Fruit fly (Drosophila melanogaster) whole organism, embryonic: Measurements from ENCODE around the gene Cdk5alpha.

Source experiments
- Atf-2 ChIP-seq: fragments of 200-800 bp; sonication (Bioruptor generic); optimal IDR thresholded peaks from 2 replicates; lab custom pipeline; 2016; ENCODE audit warnings: missing biosample characterization, missing genetic modification characterization
- CG10431 ChIP-seq: fragments of 200-800 bp; sonication (Bioruptor generic); optimal IDR thresholded peaks from 3 replicates; lab custom pipeline; 2018; ENCODE audit warnings: missing biosample characterization, mild to moderate bottlenecking, missing genetic modification characterization
- CG10565 ChIP-seq: fragments of 200-800 bp; sonication (Bioruptor generic); optimal IDR thresholded peaks from 3 replicates; lab custom pipeline; 2016; ENCODE audit warnings: missing biosample characterization, mild to moderate bottlenecking, missing genetic modification characterization
- CG11085 ChIP-seq: fragments of 200-800 bp; sonication (Bioruptor generic); IDR thresholded peaks from 2 replicates; pipeline ENCODE4 v1.3.6; 2022; ENCODE audit warnings: missing biosample characterization, missing genetic modification characterization
- CG11398 ChIP-seq: fragments of 200-800 bp; sonication (Bioruptor generic); optimal IDR thresholded peaks from 2 replicates; lab custom pipeline; 2016; ENCODE audit warnings: missing biosample characterization, missing genetic modification characterization
- CG11456 ChIP-seq: fragments of 200-800 bp; sonication (Bioruptor generic); IDR thresholded peaks from 3 replicates; pipeline ENCODE4 v1.3.6; 2022; ENCODE audit warnings: missing biosample characterization, missing genetic modification characterization
- CG12299 ChIP-seq: fragments of 200-800 bp; sonication (Bioruptor generic); optimal IDR thresholded peaks from 2 replicates; lab custom pipeline; 2018; ENCODE audit warnings: missing biosample characterization, mild to moderate bottlenecking, missing genetic modification characterization
- CG12659 ChIP-seq: fragments of 200-800 bp; sonication (Bioruptor generic); optimal IDR thresholded peaks from 3 replicates; lab custom pipeline; 2017; ENCODE audit warnings: mild to moderate bottlenecking, missing biosample characterization, missing genetic modification reagents, missing genetic modification characterization
- CG12769 ChIP-seq: fragments of 200-800 bp; sonication (Bioruptor generic); optimal IDR thresholded peaks from 2 replicates; lab custom pipeline; 2019; ENCODE audit warnings: missing biosample characterization, mild to moderate bottlenecking, missing genetic modification characterization, moderate library complexity
- CG12942 ChIP-seq: fragments of 200-800 bp; sonication (Bioruptor generic); optimal IDR thresholded peaks from 3 replicates; lab custom pipeline; 2016; ENCODE audit warnings: missing biosample characterization, missing genetic modification characterization
- CG15269 ChIP-seq: fragments of 200-800 bp; sonication (Bioruptor generic); optimal IDR thresholded peaks from 2 replicates; lab custom pipeline; 2018; ENCODE audit warnings: missing biosample characterization, mild to moderate bottlenecking, missing genetic modification characterization, moderate library complexity
- CG1603 ChIP-seq: fragments of 200-800 bp; sonication (Bioruptor generic); optimal IDR thresholded peaks from 2 replicates; lab custom pipeline; 2019; ENCODE audit warnings: missing biosample characterization, mild to moderate bottlenecking, missing genetic modification characterization, moderate library complexity
- CG16779 ChIP-seq: fragments of 200-800 bp; sonication (Bioruptor generic); IDR thresholded peaks from 2 replicates; pipeline ENCODE4 v1.3.6; 2022; ENCODE audit warnings: missing biosample characterization, missing genetic modification characterization
- CG17829 ChIP-seq: fragments of 200-800 bp; optimal IDR thresholded peaks from 2 replicates; lab custom pipeline; 2019; ENCODE audit warnings: missing biosample characterization, mild to moderate bottlenecking, missing genetic modification characterization, moderate library complexity
- CG2712 ChIP-seq: fragments of 200-800 bp; optimal IDR thresholded peaks from 3 replicates; lab custom pipeline; 2019; ENCODE audit warnings: missing biosample characterization, mild to moderate bottlenecking, missing genetic modification characterization, moderate library complexity
- CG31224 ChIP-seq: fragments of 200-800 bp; sonication (Bioruptor generic); IDR thresholded peaks from 2 replicates; pipeline ENCODE4 v1.3.6; 2022; ENCODE audit warnings: missing biosample characterization, missing genetic modification characterization
- CG31441 ChIP-seq: fragments of 200-800 bp; sonication (Bioruptor generic); IDR thresholded peaks from 2 replicates; pipeline ENCODE4 v1.3.6; 2022; ENCODE audit warnings: missing biosample characterization, missing genetic modification characterization
- CG32767 ChIP-seq: fragments of 200-800 bp; sonication (Bioruptor generic); IDR thresholded peaks from 2 replicates; pipeline ENCODE4 v1.3.6; 2022; ENCODE audit warnings: missing biosample characterization, missing genetic modification characterization
- CG4424 ChIP-seq: fragments of 200-800 bp; sonication (Bioruptor generic); optimal IDR thresholded peaks from 3 replicates; lab custom pipeline; 2016; ENCODE audit warnings: missing biosample characterization, missing genetic modification characterization
- CG5180 ChIP-seq: fragments of 200-800 bp; sonication (Bioruptor generic); optimal IDR thresholded peaks from 3 replicates; lab custom pipeline; 2017; ENCODE audit warnings: missing biosample characterization, missing genetic modification characterization, mild to moderate bottlenecking, moderate library complexity, missing genetic modification reagents
- CG6175 ChIP-seq: fragments of 200-800 bp; sonication (Bioruptor generic); IDR thresholded peaks from 3 replicates; pipeline ENCODE4 v1.3.6; 2022; ENCODE audit warnings: missing biosample characterization, missing genetic modification characterization
- CG6854 ChIP-seq: fragments of 200-800 bp; sonication (Bioruptor generic); optimal IDR thresholded peaks from 3 replicates; lab custom pipeline; 2017; ENCODE audit warnings: missing biosample characterization, mild to moderate bottlenecking, missing genetic modification characterization
- CG7745 ChIP-seq: fragments of 200-800 bp; sonication (Bioruptor generic); optimal IDR thresholded peaks from 2 replicates; lab custom pipeline; 2018; ENCODE audit warnings: missing biosample characterization, mild to moderate bottlenecking, missing genetic modification characterization, moderate library complexity
- CG8478 ChIP-seq: fragments of >200 bp; optimal IDR thresholded peaks from 2 replicates; lab custom pipeline; 2018
- CG9876 ChIP-seq: fragments of 200-800 bp; sonication (Bioruptor generic); optimal IDR thresholded peaks from 2 replicates; lab custom pipeline; 2016; ENCODE audit warnings: missing biosample characterization, missing genetic modification characterization
- D19B ChIP-seq: fragments of 200-800 bp; sonication (Bioruptor generic); optimal IDR thresholded peaks from 2 replicates; lab custom pipeline; 2017; ENCODE audit warnings: missing biosample characterization, mild to moderate bottlenecking, missing genetic modification characterization
- Fer2 ChIP-seq: fragments of 200-800 bp; sonication (Bioruptor generic); optimal IDR thresholded peaks from 2 replicates; lab custom pipeline; 2018; ENCODE audit warnings: missing biosample characterization, mild to moderate bottlenecking, missing genetic modification characterization, moderate library complexity
- HLH4C ChIP-seq: fragments of 200-800 bp; sonication (Bioruptor generic); IDR thresholded peaks from 3 replicates; pipeline ENCODE4 v1.3.6; 2022; ENCODE audit warnings: missing biosample characterization, missing genetic modification characterization; ENCODE audit not compliant: partially characterized antibody
- Hey ChIP-seq: fragments of 200-800 bp; sonication (Bioruptor generic); optimal IDR thresholded peaks from 3 replicates; lab custom pipeline; 2018; ENCODE audit warnings: missing biosample characterization, mild to moderate bottlenecking, missing genetic modification characterization
- Hmx ChIP-seq: fragments of 200-800 bp; sonication (Bioruptor generic); optimal IDR thresholded peaks from 2 replicates; lab custom pipeline; 2016; ENCODE audit warnings: missing biosample characterization, missing genetic modification characterization
- Hsf ChIP-seq: fragments of 200-800 bp; sonication (Bioruptor generic); optimal IDR thresholded peaks from 3 replicates; lab custom pipeline; 2016; ENCODE audit warnings: missing biosample characterization, missing genetic modification characterization
- NC2β ChIP-seq: fragments of 200-800 bp; sonication (Bioruptor generic); optimal IDR thresholded peaks from 2 replicates; lab custom pipeline; 2016; ENCODE audit warnings: missing biosample characterization, missing genetic modification characterization
- Oaz ChIP-seq: fragments of 200-800 bp; sonication (Bioruptor generic); IDR thresholded peaks from 2 replicates; pipeline ENCODE4 v1.3.6; 2022; ENCODE audit warnings: missing biosample characterization, missing genetic modification characterization
- Sin3A ChIP-seq: fragments of >200 bp; optimal IDR thresholded peaks from 2 replicates; lab custom pipeline; 2018
- Usf ChIP-seq: fragments of 200-800 bp; sonication (Bioruptor generic); optimal IDR thresholded peaks from 2 replicates; lab custom pipeline; 2017; ENCODE audit warnings: missing genotype, missing biosample characterization, missing genetic modification characterization
- bcd ChIP-seq: fragments of 200-800 bp; sonication (Bioruptor generic); optimal IDR thresholded peaks from 2 replicates; lab custom pipeline; 2017; ENCODE audit warnings: missing biosample characterization, mild to moderate bottlenecking, missing genetic modification characterization
- chn ChIP-seq: fragments of 200-800 bp; sonication (Bioruptor generic); optimal IDR thresholded peaks from 2 replicates; lab custom pipeline; 2016; ENCODE audit warnings: missing biosample characterization, missing genetic modification characterization
- danr ChIP-seq: fragments of 200-800 bp; sonication (Bioruptor generic); IDR thresholded peaks from 2 replicates; pipeline ENCODE4 v1.3.6; 2022; ENCODE audit warnings: missing biosample characterization, missing genetic modification characterization
- dpn ChIP-seq, 2 experiments: fragments of 200-800 bp; sonication (Bioruptor generic); optimal IDR thresholded peaks; 3 replicates each; lab custom pipeline; 2016; ENCODE audit warnings: missing biosample characterization in 2 of 2, missing genetic modification characterization in 2 of 2
- dysf ChIP-seq: fragments of 200-800 bp; sonication (Bioruptor generic); IDR thresholded peaks from 3 replicates; pipeline ENCODE4 v1.3.6; 2022; ENCODE audit warnings: missing biosample characterization, missing genetic modification characterization
- ems ChIP-seq: fragments of 200-800 bp; sonication (Bioruptor generic); optimal IDR thresholded peaks from 3 replicates; lab custom pipeline; 2016; ENCODE audit warnings: missing biosample characterization, missing genetic modification characterization
- fd64A ChIP-seq: fragments of 200-800 bp; sonication (Bioruptor generic); optimal IDR thresholded peaks from 3 replicates; lab custom pipeline; 2018; ENCODE audit warnings: missing biosample characterization, mild to moderate bottlenecking, missing genetic modification characterization
- jumu ChIP-seq: fragments of 200-800 bp; sonication (Bioruptor generic); optimal IDR thresholded peaks from 3 replicates; lab custom pipeline; 2016; ENCODE audit warnings: missing biosample characterization, missing genetic modification characterization
- lbe ChIP-seq: fragments of 200-800 bp; sonication (Bioruptor generic); optimal IDR thresholded peaks from 2 replicates; lab custom pipeline; 2016; ENCODE audit warnings: missing biosample characterization, mild to moderate bottlenecking, missing genetic modification characterization
- lmd ChIP-seq: fragments of 200-800 bp; sonication (Bioruptor generic); IDR thresholded peaks from 2 replicates; pipeline ENCODE4 v1.3.6; 2022; ENCODE audit warnings: missing biosample characterization, missing genetic modification characterization
- luna ChIP-seq: fragments of 200-800 bp; sonication (Bioruptor generic); optimal IDR thresholded peaks from 2 replicates; lab custom pipeline; 2016; ENCODE audit warnings: missing biosample characterization, missing genetic modification characterization
- sc ChIP-seq, 3 experiments: fragments of >200 bp in 2 of 3; fragments of 200-800 bp in 1 of 3; sonication (Bioruptor generic) in 1 of 3; optimal IDR thresholded peaks; 2 replicates in 2 of 3; 3 replicates in 1 of 3; lab custom pipeline; 2017; ENCODE audit warnings: mild to moderate bottlenecking in 1 of 3, missing biosample characterization in 1 of 3, missing genetic modification characterization in 1 of 3, missing genetic modification reagents in 1 of 3
- sima ChIP-seq: fragments of 200-800 bp; sonication (Bioruptor generic); optimal IDR thresholded peaks from 2 replicates; lab custom pipeline; 2016; ENCODE audit warnings: missing biosample characterization, missing genetic modification characterization
- sob ChIP-seq: fragments of 200-800 bp; sonication (Bioruptor generic); IDR thresholded peaks from 2 replicates; pipeline ENCODE4 v1.3.6; 2022; ENCODE audit warnings: missing biosample characterization, missing genetic modification characterization
- sr ChIP-seq: fragments of 200-800 bp; sonication (Bioruptor generic); IDR thresholded peaks from 3 replicates; pipeline ENCODE4 v1.3.6; 2022; ENCODE audit warnings: missing biosample characterization, missing genetic modification characterization
- trem ChIP-seq: fragments of 200-800 bp; optimal IDR thresholded peaks from 3 replicates; lab custom pipeline; 2019; ENCODE audit warnings: missing biosample characterization, mild to moderate bottlenecking, missing genetic modification characterization, moderate library complexity
- unpg ChIP-seq: fragments of 200-800 bp; sonication (Bioruptor generic); optimal IDR thresholded peaks from 3 replicates; lab custom pipeline; 2018; ENCODE audit warnings: missing biosample characterization, mild to moderate bottlenecking, missing genetic modification characterization, moderate library complexity
- zf30C ChIP-seq: fragments of 200-800 bp; sonication (Bioruptor generic); optimal IDR thresholded peaks from 3 replicates; lab custom pipeline; 2018; ENCODE audit warnings: missing biosample characterization, mild to moderate bottlenecking, missing genetic modification characterization

Cdk5alpha gene

DNA sequence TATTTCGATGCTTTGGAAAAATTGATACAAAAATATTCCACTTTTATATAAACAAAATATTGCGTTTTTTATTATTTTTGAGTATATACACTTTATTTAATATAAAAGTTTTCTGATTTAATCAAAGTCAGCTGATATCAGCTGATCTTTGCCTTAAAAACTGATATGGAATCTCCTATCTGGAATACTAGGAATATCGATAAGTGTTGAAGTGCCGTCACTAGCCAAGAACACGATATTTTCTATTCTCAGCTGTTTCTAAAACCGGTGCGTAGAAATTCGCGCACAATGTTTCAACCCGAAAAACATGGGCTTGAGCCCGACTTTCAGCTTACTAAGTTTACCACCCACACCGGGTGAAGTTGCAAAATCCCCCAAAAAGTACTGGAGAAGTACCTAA is 31.7 kb upstream of the Cdk5alpha start, which contains the start of gene Sps2 (continued):
- no peak for TF ChIP-seq CG5180
- TF ChIP-seq CG6175 = no peak
- TF ChIP-seq CG11456 (GFP tag; lab: Robert Waterston, UW) = no peak
- no peak for TF ChIP-seq lbe
- TF ChIP-seq zf30C = no peak
- no peak for TF ChIP-seq fd64A
- TF ChIP-seq Usf = no peak
- TF ChIP-seq sima (GFP tag; lab: Kevin White, UChicago) = no peak
- TF ChIP-seq CG7745 (tag; lab: Kevin White, UChicago) = no peak
- no peak for TF ChIP-seq luna (GFP tag; lab: Kevin White, UChicago)
- TF ChIP-seq unpg (GFP tag; lab: Kevin White, UChicago) = no peak
- TF ChIP-seq dysf = no peak
- TF ChIP-seq ems (GFP tag; lab: Kevin White, UChicago) = no peak
- TF ChIP-seq CG12769 = no peak
- TF ChIP-seq CG8478 (lab: Kevin White, UChicago) = no peak
- no peak for TF ChIP-seq Oaz
- TF ChIP-seq trem (tag; lab: Kevin White, UChicago) = peak; percentile 27
- no peak for TF ChIP-seq Hey
- no peak for TF ChIP-seq D19B (GFP tag; lab: Kevin White, UChicago)
- no peak for TF ChIP-seq CG11398
- no peak for TF ChIP-seq CG10431 (GFP tag; lab: Kevin White, UChicago)
- 0 out of 2 replicates have a peak, but pooled peaks have one; percentile 30 for TF ChIP-seq sob (GFP tag; lab: Robert Waterston, UW)
- no peak for TF ChIP-seq CG10565 (GFP tag; lab: Kevin White, UChicago)
- TF ChIP-seq CG2712 (tag; lab: Kevin White, UChicago) = peak; percentile 45
- TF ChIP-seq CG32767 (GFP tag; lab: Robert Waterston, UW) = no peak
- TF ChIP-seq Sin3A (lab: Kevin White, UChicago) = no peak
- no peak for TF ChIP-seq jumu
- TF ChIP-seq CG11085 (GFP tag; lab: Robert Waterston, UW) = no peak
- no peak for TF ChIP-seq CG12659 (GFP tag; lab: Kevin White, UChicago)
- peak; percentile 35 for TF ChIP-seq CG1603 (tag; lab: Kevin White, UChicago)
- TF ChIP-seq bcd (GFP tag; lab: Kevin White, UChicago) = no peak
- peak; percentile 42 for TF ChIP-seq CG17829 (tag; lab: Kevin White, UChicago)
- 0 out of 2 replicates have a peak, but pooled peaks have one; percentile 9 for TF ChIP-seq CG31441
- no peak for TF ChIP-seq CG12299
- no peak for TF ChIP-seq CG31224
- TF ChIP-seq HLH4C (GFP tag; lab: Robert Waterston, UW) = peak; percentile 53; the same call in 1 of the 3 replicates
- TF ChIP-seq CG4424 = no peak
- TF ChIP-seq danr (GFP tag; lab: Robert Waterston, UW) = no peak
- TF ChIP-seq CG15269 = no peak
- TF ChIP-seq Hmx (GFP tag; lab: Kevin White, UChicago) = no peak
- TF ChIP-seq CG16779 (GFP tag; lab: Robert Waterston, UW) = no peak
- TF ChIP-seq NC2β (GFP tag; lab: Kevin White, UChicago) = no peak
- TF ChIP-seq lmd (GFP tag; lab: Robert Waterston, UW) = no peak
- TF ChIP-seq CG12942 (GFP tag; lab: Kevin White, UChicago) = no peak
- TF ChIP-seq chn (GFP tag; lab: Kevin White, UChicago) = no peak
- TF ChIP-seq Fer2 (tag; lab: Kevin White, UChicago) = no peak
- TF ChIP-seq CG6854 (GFP tag; lab: Kevin White, UChicago) = no peak
- no peak for TF ChIP-seq Atf-2 (GFP tag; lab: Kevin White, UChicago)
- no peak for TF ChIP-seq Hsf
- no peak for TF ChIP-seq sc (optimal IDR thresholded peaks at IDR 0.05; lab: Kevin White, UChicago)
- TF ChIP-seq sc (GFP tag; optimal IDR thresholded peaks at IDR 0.05; lab: Kevin White, UChicago) = no peak
- TF ChIP-seq sr (GFP tag; lab: Robert Waterston, UW) = no peak
- TF ChIP-seq CG9876 (GFP tag; lab: Kevin White, UChicago) = no peak
- TF ChIP-seq dpn (GFP tag; optimal IDR thresholded peaks at IDR 0.05; lab: Kevin White, UChicago) = peak in 1 of 2 experiments; percentile 6
